Worm (Caenorhabditis elegans) whole organism, L2 larva: ENCODE measurements around the gene tub-1.
A peak's percentile ranks its signal among the peaks of the same experiment; 100 is the strongest.

Source experiments
- C34F6.9 ChIP-seq: fragments of 150-350 bp; optimal IDR thresholded peaks from 2 replicates; lab custom pipeline; 2014; ENCODE audit warnings: missing biosample characterization, missing genetic modification characterization
- F13H6.1 ChIP-seq: sonication (generic microtip); optimal IDR thresholded peaks from 2 replicates; lab custom pipeline; 2016; ENCODE audit warnings: missing genetic modification characterization, missing compliant biosample characterization
- R02D3.7 ChIP-seq: fragments of 150-350 bp; optimal IDR thresholded peaks from 2 replicates; lab custom pipeline; 2014; ENCODE audit warnings: missing biosample characterization, missing genetic modification characterization
- Y55F3AM.14 ChIP-seq: fragments of 200-800 bp; sonication (Bioruptor generic); optimal IDR thresholded peaks from 2 replicates; lab custom pipeline; 2018; ENCODE audit warnings: mild to moderate bottlenecking, missing genetic modification characterization, missing compliant biosample characterization
- ZK546.5 ChIP-seq: sonication (generic microtip); optimal IDR thresholded peaks from 2 replicates; lab custom pipeline; 2017; ENCODE audit warnings: missing biosample characterization, missing genetic modification characterization
- alr-1 ChIP-seq: fragments of 150-350 bp; optimal IDR thresholded peaks from 2 replicates; lab custom pipeline; 2014; ENCODE audit warnings: missing biosample characterization, missing genetic modification characterization
- aly-2 ChIP-seq: fragments of 150-350 bp; optimal IDR thresholded peaks from 2 replicates; lab custom pipeline; 2014; ENCODE audit warnings: missing biosample characterization, missing genetic modification characterization
- ama-1 ChIP-seq: fragments of 150-350 bp; optimal IDR thresholded peaks from 2 replicates; lab custom pipeline; 2018; ENCODE audit warnings: inconsistent platforms
- blmp-1 ChIP-seq: sonication (generic microtip); optimal IDR thresholded peaks from 2 replicates; lab custom pipeline; 2017; ENCODE audit warnings: missing genetic modification characterization, mild to moderate bottlenecking, missing compliant biosample characterization, antibody characterized with exemption, moderate library complexity; ENCODE audit not compliant: insufficient read depth
- ceh-16 ChIP-seq: fragments of 150-350 bp; optimal IDR thresholded peaks from 2 replicates; lab custom pipeline; 2014; ENCODE audit warnings: missing biosample characterization, missing genetic modification characterization
- ceh-82 ChIP-seq: fragments of 150-350 bp; optimal IDR thresholded peaks from 2 replicates; lab custom pipeline; 2014; ENCODE audit warnings: missing biosample characterization, missing genetic modification characterization
- egl-27 ChIP-seq: sonication (generic microtip); optimal IDR thresholded peaks from 3 replicates; lab custom pipeline; 2017; ENCODE audit warnings: missing biosample characterization, missing genetic modification reagents, missing genetic modification characterization
- elt-1 ChIP-seq: fragments of 150-350 bp; optimal IDR thresholded peaks from 2 replicates; lab custom pipeline; 2014; ENCODE audit warnings: missing biosample characterization, missing genetic modification characterization
- fos-1 ChIP-seq: fragments of 150-350 bp; optimal IDR thresholded peaks from 2 replicates; lab custom pipeline; 2014; ENCODE audit warnings: missing biosample characterization, missing genetic modification characterization
- lin-13 ChIP-seq: fragments of 150-350 bp; optimal IDR thresholded peaks from 2 replicates; lab custom pipeline; 2014; ENCODE audit warnings: missing biosample characterization, missing genetic modification reagents, missing genetic modification characterization
- lin-39 ChIP-seq: fragments of 150-350 bp; optimal IDR thresholded peaks from 2 replicates; lab custom pipeline; 2014; ENCODE audit warnings: missing biosample characterization, missing genetic modification reagents, missing genetic modification characterization
- lsy-2 ChIP-seq, 2 experiments: fragments of 150-350 bp in 1 of 2; sonication (generic microtip) in 1 of 2; optimal IDR thresholded peaks; 2 replicates each; lab custom pipeline; 2014 to 2017; ENCODE audit warnings: missing biosample characterization in 2 of 2, missing genetic modification characterization in 2 of 2
- mab-5 ChIP-seq: fragments of 150-350 bp; optimal IDR thresholded peaks from 2 replicates; lab custom pipeline; 2014; ENCODE audit warnings: missing biosample characterization, missing genetic modification characterization
- mbf-1 ChIP-seq: sonication (generic microtip); optimal IDR thresholded peaks from 2 replicates; lab custom pipeline; 2017; ENCODE audit warnings: missing biosample characterization, missing genetic modification characterization
- mdl-1 ChIP-seq, 2 experiments: fragments of 150-350 bp in 1 of 2; sonication (generic microtip) in 1 of 2; optimal IDR thresholded peaks; 2 replicates each; lab custom pipeline; 2017; ENCODE audit warnings: missing biosample characterization in 2 of 2, missing genetic modification characterization in 2 of 2
- nhr-10 ChIP-seq: sonication (generic microtip); optimal IDR thresholded peaks from 2 replicates; lab custom pipeline; 2017; ENCODE audit warnings: missing biosample characterization, missing genetic modification characterization
- nhr-11 ChIP-seq: fragments of 150-350 bp; optimal IDR thresholded peaks from 2 replicates; lab custom pipeline; 2014; ENCODE audit warnings: missing biosample characterization, missing genetic modification characterization
- nhr-12 ChIP-seq: fragments of 150-350 bp; optimal IDR thresholded peaks from 2 replicates; lab custom pipeline; 2014; ENCODE audit warnings: missing biosample characterization, missing genetic modification characterization
- nhr-129 ChIP-seq: fragments of 150-350 bp; optimal IDR thresholded peaks from 2 replicates; lab custom pipeline; 2014; ENCODE audit warnings: missing biosample characterization, missing genetic modification characterization
- nhr-21 ChIP-seq: fragments of 150-350 bp; optimal IDR thresholded peaks from 2 replicates; lab custom pipeline; 2014; ENCODE audit warnings: missing biosample characterization, missing genetic modification characterization
- nhr-237 ChIP-seq: fragments of 150-350 bp; optimal IDR thresholded peaks from 2 replicates; lab custom pipeline; 2014; ENCODE audit warnings: missing biosample characterization, missing genetic modification characterization
- nhr-25 ChIP-seq: fragments of 150-350 bp; sonication (generic microtip); optimal IDR thresholded peaks from 3 replicates; lab custom pipeline; 2014; ENCODE audit warnings: missing biosample characterization, missing genetic modification characterization
- nhr-6 ChIP-seq: fragments of 150-350 bp; optimal IDR thresholded peaks from 2 replicates; lab custom pipeline; 2014; ENCODE audit warnings: missing biosample characterization, missing genetic modification characterization
- nhr-77 ChIP-seq: fragments of 150-350 bp; optimal IDR thresholded peaks from 2 replicates; lab custom pipeline; 2014; ENCODE audit warnings: missing biosample characterization, missing genetic modification characterization
- sem-4 ChIP-seq: fragments of 150-350 bp; optimal IDR thresholded peaks from 2 replicates; lab custom pipeline; 2014; ENCODE audit warnings: missing biosample characterization, missing genetic modification reagents, missing genetic modification characterization
- skn-1 ChIP-seq: sonication (generic microtip); optimal IDR thresholded peaks from 2 replicates; lab custom pipeline; 2017; ENCODE audit warnings: missing biosample characterization, missing genetic modification characterization
- sma-3 ChIP-seq: sonication (generic microtip); optimal IDR thresholded peaks from 2 replicates; lab custom pipeline; 2016; ENCODE audit warnings: missing genetic modification reagents, missing genetic modification characterization, missing compliant biosample characterization
- sma-9 ChIP-seq, 2 experiments: fragments of 150-350 bp in 1 of 2; sonication (generic microtip) in 1 of 2; optimal IDR thresholded peaks; 2 replicates each; lab custom pipeline; 2014 to 2016; ENCODE audit warnings: missing genetic modification characterization in 2 of 2, mild to moderate bottlenecking in 1 of 2, missing biosample characterization in 1 of 2, missing compliant biosample characterization in 1 of 2, missing genetic modification reagents in 1 of 2, moderate library complexity in 1 of 2
- snpc-4 ChIP-seq: fragments of 150-350 bp; optimal IDR thresholded peaks from 2 replicates; lab custom pipeline; 2014; ENCODE audit warnings: missing biosample characterization, missing genetic modification characterization
- unc-39 ChIP-seq: fragments of 150-350 bp; optimal IDR thresholded peaks from 2 replicates; lab custom pipeline; 2014; ENCODE audit warnings: missing biosample characterization, missing genetic modification characterization
- unc-55 ChIP-seq: fragments of 150-350 bp; sonication (generic microtip); optimal IDR thresholded peaks from 3 replicates; lab custom pipeline; 2014; ENCODE audit warnings: missing biosample characterization, missing genetic modification reagents, missing genetic modification characterization
- unc-62 ChIP-seq: fragments of 150-350 bp; optimal IDR thresholded peaks from 2 replicates; lab custom pipeline; 2014; ENCODE audit warnings: missing biosample characterization, missing genetic modification reagents, missing genetic modification characterization
- zag-1 ChIP-seq: fragments of 150-350 bp; optimal IDR thresholded peaks from 2 replicates; lab custom pipeline; 2014; ENCODE audit warnings: missing biosample characterization, missing genetic modification characterization
- ztf-1 ChIP-seq: fragments of 200-800 bp; sonication (Bioruptor generic); conservative IDR thresholded peaks from 2 replicates; pipeline ENCODE4 v1.3.6; 2022; ENCODE audit warnings: missing genetic modification characterization, missing compliant biosample characterization
- ztf-11 ChIP-seq: sonication (generic microtip); optimal IDR thresholded peaks from 2 replicates; lab custom pipeline; 2017; ENCODE audit warnings: missing biosample characterization, missing genetic modification characterization
- ztf-4 ChIP-seq: fragments of 150-350 bp; optimal IDR thresholded peaks from 2 replicates; lab custom pipeline; 2014; ENCODE audit warnings: missing biosample characterization, missing genetic modification characterization

The tub-1 gene

ce11 chrII:8193922-8194321, 37.2 kb upstream of the tub-1 start:
- no peak for TF ChIP-seq sem-4 (tag; lab: Kevin White, UChicago)
- TF ChIP-seq nhr-6 (tag; lab: Kevin White, UChicago): no peak
- no peak for TF ChIP-seq nhr-129 (tag; lab: Kevin White, UChicago)
- no peak for TF ChIP-seq sma-9 (GFP tag; optimal IDR thresholded peaks at IDR 0.05; lab: Kevin White, UChicago)
- TF ChIP-seq sma-9 (tag; optimal IDR thresholded peaks at IDR 0.05; lab: Kevin White, UChicago): no peak
- no peak for TF ChIP-seq alr-1 (tag; lab: Kevin White, UChicago)
- no peak for TF ChIP-seq blmp-1 (tag; lab: Kevin White, UChicago)
- no peak for TF ChIP-seq R02D3.7

ce11 chrII:8193126-8193525, 36.4 kb upstream of the tub-1 start, which contains the start of gene T05C12.9:
T05C12.9 (minus strand) TSS chrII:8193226.
- TF ChIP-seq nhr-237 (tag; lab: Kevin White, UChicago) (no peak), nhr-12 (tag; lab: Kevin White, UChicago) (no peak), unc-55 (GFP tag; lab: Kevin White, UChicago) (no peak), unc-39 (no peak), aly-2 (tag; lab: Kevin White, UChicago) (no peak), Y55F3AM.14 (GFP tag; lab: Kevin White, UChicago) (no peak), elt-1 (tag; lab: Kevin White, UChicago) (no peak), ztf-4 (no peak), zag-1 (tag; lab: Kevin White, UChicago) (no peak), lsy-2 (tag; optimal IDR thresholded peaks at IDR 0.05; lab: Kevin White, UChicago) (no peak), egl-27 (tag; lab: Kevin White, UChicago) (no peak), nhr-21 (tag; lab: Kevin White, UChicago) (no peak), sma-3 (no peak), lin-13 (GFP tag; lab: Kevin White, UChicago) (no peak), blmp-1 (tag; lab: Kevin White, UChicago) (no peak), nhr-25 (tag; lab: Kevin White, UChicago) (no peak), ceh-16 (tag; lab: Kevin White, UChicago) (no peak), nhr-129 (tag; lab: Kevin White, UChicago) (no peak), nhr-77 (tag; lab: Kevin White, UChicago) (no peak)

- no peak for TF ChIP-seq nhr-6 (tag; lab: Kevin White, UChicago)
- TF ChIP-seq ceh-82 (tag; lab: Kevin White, UChicago): no peak
- TF ChIP-seq sma-9 (GFP tag; optimal IDR thresholded peaks at IDR 0.05; lab: Kevin White, UChicago): no peak
- TF ChIP-seq sma-9 (tag; optimal IDR thresholded peaks at IDR 0.05; lab: Kevin White, UChicago): no peak
- no peak for TF ChIP-seq snpc-4 (tag; lab: Kevin White, UChicago)
Observed at ce11 chrII:8190455-8190854, 33.7 kb upstream of the tub-1 start, which contains the start of gene T05C12.8. T05C12.8 (minus strand) TSS chrII:8190555.

- TF ChIP-seq ZK546.5 (no peak), ztf-4 (no peak), ztf-1 (GFP tag; lab: Robert Waterston, UW) (no peak), mab-5 (tag; lab: Kevin White, UChicago) (no peak)
Observed at ce11 chrII:8187516-8187915, 30.8 kb upstream of the tub-1 start.

ce11 chrII:8185016-8185493, 28.3 kb upstream of the tub-1 start, which contains the start of the genes mig-5 and cct-1:
mig-5 (minus strand) TSS chrII:8185023.
cct-1 (plus strand) TSS chrII:8185443.
- TF ChIP-seq ztf-4 (peak; percentile 98), lin-13 (GFP tag; lab: Kevin White, UChicago) (peak; percentile 97), nhr-11 (peak; percentile 48), ZK546.5 (peak; percentile 90), ceh-16 (tag; lab: Kevin White, UChicago) (peak; percentile 92), C34F6.9 (tag; lab: Kevin White, UChicago) (peak; percentile 99), lin-39 (tag; lab: Kevin White, UChicago) (no peak), elt-1 (tag; lab: Kevin White, UChicago) (peak; percentile 16), alr-1 (tag; lab: Kevin White, UChicago) (peak; percentile 9), egl-27 (tag; lab: Kevin White, UChicago) (peak; percentile 91), mbf-1 (tag; lab: Kevin White, UChicago) (peak; percentile 50), unc-62 (GFP tag; lab: Kevin White, UChicago) (peak; percentile 89), ceh-82 (tag; lab: Kevin White, UChicago) (peak; percentile 91), blmp-1 (tag; lab: Kevin White, UChicago) (peak; percentile 75), sma-3 (peak; percentile 98), mdl-1 (tag; optimal IDR thresholded peaks at IDR 0.05; lab: Kevin White, UChicago) (peak in 1 of 2 experiments; percentile 78), skn-1 (tag; lab: Kevin White, UChicago) (peak; percentile 63), ztf-11 (peak; percentile 51), nhr-77 (tag; lab: Kevin White, UChicago) (peak; percentile 86), F13H6.1 (peak; percentile 96), fos-1 (tag; lab: Kevin White, UChicago) (peak; percentile 90), sma-9 (GFP tag; optimal IDR thresholded peaks at IDR 0.05; lab: Kevin White, UChicago) (peak; percentile 98), sma-9 (tag; optimal IDR thresholded peaks at IDR 0.05; lab: Kevin White, UChicago) (no peak), unc-55 (GFP tag; lab: Kevin White, UChicago) (peak; percentile 100), nhr-6 (tag; lab: Kevin White, UChicago) (peak; percentile 97), snpc-4 (tag; lab: Kevin White, UChicago) (peak; percentile 90), ztf-1 (GFP tag; lab: Robert Waterston, UW) (no peak), ama-1 (lab: Kevin White, UChicago) (peak; percentile 41), nhr-10 (peak; percentile 85), aly-2 (tag; lab: Kevin White, UChicago) (no peak)
